Fruit fly (Drosophila melanogaster): ENCODE data around the gene Polr3A.
A peak's percentile ranks its signal among the peaks of the same experiment; 100 is the strongest.

Gene Polr3A

dm6 chrX:15803764-15804563, 41.2 kb downstream of the Polr3A start, which contains the start of the genes PGRP-LE and sd:
Gene PGRP-LE, minus strand, starts transcription at chrX:15803880.
Gene sd, plus strand, starts transcription at chrX:15804370.
- no peak for TF ChIP-seq CG17801 (GFP tag; optimal IDR thresholded peaks at IDR 0.05; ENCODE audit: partially characterized antibody)

dm6 chrX:15804790-15805189, 42.0 kb downstream of the Polr3A start:
- no peak for TF ChIP-seq CG17801 (GFP tag; optimal IDR thresholded peaks at IDR 0.05; ENCODE audit: partially characterized antibody)

dm6 chrX:15805523-15805922, 42.8 kb downstream of the Polr3A start:
- TF ChIP-seq CG17801 (GFP tag; optimal IDR thresholded peaks at IDR 0.05; ENCODE audit: partially characterized antibody): no peak

- TF ChIP-seq CG17801 (GFP tag; optimal IDR thresholded peaks at IDR 0.05; ENCODE audit: partially characterized antibody): no peak
Observed at dm6 chrX:15807915-15808314, 45.2 kb downstream of the Polr3A start.

- no peak for TF ChIP-seq CG17801 (GFP tag; optimal IDR thresholded peaks at IDR 0.05; ENCODE audit: partially characterized antibody)
Observed at dm6 chrX:15809255-15809654, 46.5 kb downstream of the Polr3A start, which contains the start of gene CG8509. Gene CG8509, plus strand, starts transcription at chrX:15809555.

- TF ChIP-seq CG17801 (GFP tag; optimal IDR thresholded peaks at IDR 0.05; ENCODE audit: partially characterized antibody): peak; percentile 84
Observed at dm6 chrX:15811666-15812614, 49.2 kb downstream of the Polr3A start.

dm6 chrX:15812615-15812995, 49.8 kb downstream of the Polr3A start:
- no peak for TF ChIP-seq CG17801 (GFP tag; optimal IDR thresholded peaks at IDR 0.05; ENCODE audit: partially characterized antibody)

- TF ChIP-seq CG17801 (GFP tag; optimal IDR thresholded peaks at IDR 0.05; ENCODE audit: partially characterized antibody): no peak
Observed at dm6 chrX:15813224-15813623, 50.5 kb downstream of the Polr3A start.

dm6 chrX:15814485-15814884, 51.7 kb downstream of the Polr3A start:
- no peak for TF ChIP-seq CG17801 (GFP tag; optimal IDR thresholded peaks at IDR 0.05; ENCODE audit: partially characterized antibody)

dm6 chrX:15816127-15816526, 53.4 kb downstream of the Polr3A start:
- TF ChIP-seq CG17801 (GFP tag; optimal IDR thresholded peaks at IDR 0.05; ENCODE audit: partially characterized antibody): no peak

dm6 chrX:15816905-15817304, 54.1 kb downstream of the Polr3A start:
- TF ChIP-seq CG17801 (GFP tag; optimal IDR thresholded peaks at IDR 0.05; ENCODE audit: partially characterized antibody): no peak

- TF ChIP-seq CG17801 (GFP tag; optimal IDR thresholded peaks at IDR 0.05; ENCODE audit: partially characterized antibody): no peak
Observed at dm6 chrX:15817823-15818222, 55.1 kb downstream of the Polr3A start.

- no peak for TF ChIP-seq CG17801 (GFP tag; optimal IDR thresholded peaks at IDR 0.05; ENCODE audit: partially characterized antibody)
Observed at dm6 chrX:15818608-15819184, 55.9 kb downstream of the Polr3A start.

All from ovary, adult (tissue).